Worm (Caenorhabditis elegans) whole organism, L4/young adult: ENCODE data around the gene elo-8.
A peak's percentile ranks its signal among the peaks of the same experiment; 100 is the strongest.
"Not testable (repeated sequence)": the region's sequence is repeated elsewhere in the genome, so short reads cannot be mapped to it uniquely, and the experiment has no call there.

Experiments
- W03F9.2 ChIP-seq: fragments of 150-350 bp; optimal IDR thresholded peaks from 2 replicates; lab custom pipeline; 2014; ENCODE audit warnings: missing biosample characterization, missing genetic modification characterization
- dao-5 ChIP-seq: sonication (generic microtip); optimal IDR thresholded peaks from 2 replicates; lab custom pipeline; 2016; ENCODE audit warnings: missing genotype, missing genetic modification characterization, moderate library complexity, missing compliant biosample characterization
- him-1 ChIP-seq: sonication (generic microtip); optimal IDR thresholded peaks from 2 replicates; lab custom pipeline; 2016; ENCODE audit warnings: missing genotype, missing genetic modification reagents, missing genetic modification characterization, missing compliant biosample characterization

Gene elo-8

ce11 chrIII:11244820-11245219 is 13.0 kb upstream of the elo-8 start, which contains the start of gene rsks-1:
Gene rsks-1, plus strand, starts transcription at chrIII:11245120.
- TF ChIP-seq W03F9.2 (tag; lab: Kevin White, UChicago) (no peak), him-1 (tag; lab: Kevin White, UChicago) (no peak), dao-5 (tag; lab: Kevin White, UChicago) (no peak)

ce11 chrIII:11244338-11244737 is 12.5 kb upstream of the elo-8 start:
- TF ChIP-seq W03F9.2 (tag; lab: Kevin White, UChicago), result no peak
- TF ChIP-seq dao-5 (tag; lab: Kevin White, UChicago), result no peak
- TF ChIP-seq him-1 (tag; lab: Kevin White, UChicago), result no peak

DNA sequence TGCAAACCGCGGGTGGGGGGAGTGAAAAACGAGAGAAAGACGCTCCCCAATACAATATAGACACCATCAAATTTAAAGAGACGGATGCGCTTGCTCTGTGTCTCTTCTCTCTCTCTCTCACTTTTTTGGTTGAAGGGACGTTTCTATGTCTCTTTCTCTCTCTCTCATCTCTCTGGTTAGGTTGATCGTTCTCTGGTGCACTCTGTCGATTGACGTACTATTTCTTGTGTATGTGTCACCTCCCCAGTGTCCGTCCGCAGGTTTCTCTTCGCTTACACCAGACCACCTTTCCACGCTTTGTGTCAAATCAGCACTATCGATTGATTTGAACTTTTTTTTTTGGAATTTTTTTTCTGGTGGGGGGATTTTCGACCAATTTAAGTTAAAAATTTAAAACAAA is 11.6 kb upstream of the elo-8 start:
- peak; percentile 4 for TF ChIP-seq W03F9.2 (tag; lab: Kevin White, UChicago)
- TF ChIP-seq dao-5 (tag; lab: Kevin White, UChicago), result no peak

ce11 chrIII:11241583-11242187 is 9.8 kb upstream of the elo-8 start:
- TF ChIP-seq dao-5 (tag; lab: Kevin White, UChicago), result no peak

DNA sequence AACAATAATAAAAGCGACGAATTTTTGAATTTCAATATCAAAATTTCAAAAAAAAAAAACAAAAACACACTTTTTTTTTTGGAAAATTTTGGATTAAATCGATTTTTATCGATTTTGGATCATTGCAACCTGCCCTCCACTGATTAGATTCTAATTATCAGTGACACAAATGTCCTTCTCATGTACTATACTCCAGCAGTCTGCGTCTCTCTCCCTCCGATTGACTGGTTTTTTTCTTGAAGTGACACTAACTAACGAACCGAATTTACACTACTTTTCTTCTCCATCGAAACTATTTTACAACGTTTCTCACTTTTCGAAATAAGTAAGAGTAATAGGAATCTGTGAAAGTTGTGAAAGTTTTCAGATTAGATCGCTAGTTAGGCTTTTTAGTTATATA is 8.9 kb upstream of the elo-8 start:
- TF ChIP-seq dao-5 (tag; lab: Kevin White, UChicago) (no peak), W03F9.2 (tag; lab: Kevin White, UChicago) (no peak), him-1 (tag; lab: Kevin White, UChicago) (no peak)

DNA sequence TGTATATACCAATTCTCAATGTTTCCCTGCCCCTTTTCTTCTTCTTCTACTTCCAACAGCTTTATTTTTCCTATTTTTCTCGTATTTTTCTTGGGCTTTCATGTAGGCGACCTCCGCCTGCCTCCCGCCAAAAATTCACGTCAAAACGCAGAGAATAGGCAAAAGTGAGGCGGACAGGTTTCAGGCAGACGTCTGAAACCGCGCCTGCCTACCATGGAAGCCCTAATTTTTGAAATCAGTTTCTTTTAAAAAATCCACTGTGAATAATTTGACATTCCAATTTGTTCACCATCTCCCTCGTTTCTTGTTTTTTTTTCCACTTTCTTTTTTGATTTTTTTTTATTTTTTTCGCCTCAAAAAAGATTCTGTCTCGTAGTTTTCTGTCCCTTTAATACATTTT is 6.9 kb upstream of the elo-8 start:
- no peak for TF ChIP-seq him-1 (tag; lab: Kevin White, UChicago)
- TF ChIP-seq dao-5 (tag; lab: Kevin White, UChicago), result no peak

DNA sequence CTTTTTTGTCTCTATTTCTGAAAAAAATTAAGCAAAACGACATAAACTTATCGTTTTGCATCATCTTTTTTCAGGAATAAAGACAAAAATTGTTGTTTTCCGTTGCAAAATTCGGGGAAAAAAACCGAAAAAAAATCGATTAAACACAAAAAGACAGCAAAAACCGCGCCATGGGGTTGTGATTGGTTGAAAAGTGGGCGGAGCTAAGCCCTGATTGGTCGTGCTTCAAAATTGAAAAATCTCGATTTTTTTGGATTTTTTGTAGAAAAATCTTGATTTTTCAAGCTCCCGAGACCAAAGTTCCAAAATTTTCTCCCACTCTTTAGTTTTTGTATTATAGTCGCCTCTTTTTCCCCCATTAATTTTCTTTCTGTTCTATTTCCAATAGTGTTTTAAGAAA is 6.4 kb upstream of the elo-8 start:
- TF ChIP-seq him-1 (tag; lab: Kevin White, UChicago), result no peak
- TF ChIP-seq W03F9.2 (tag; lab: Kevin White, UChicago), result no peak
- TF ChIP-seq dao-5 (tag; lab: Kevin White, UChicago), result no peak

- no peak for TF ChIP-seq W03F9.2 (tag; lab: Kevin White, UChicago)
- TF ChIP-seq dao-5 (tag; lab: Kevin White, UChicago), result no peak
- TF ChIP-seq him-1 (tag; lab: Kevin White, UChicago), result no peak
Measured at ce11 chrIII:11237741-11238140, 5.9 kb upstream of the elo-8 start.

- TF ChIP-seq him-1 (tag; lab: Kevin White, UChicago), result no peak
- no peak for TF ChIP-seq dao-5 (tag; lab: Kevin White, UChicago)
- peak; percentile 41 for TF ChIP-seq W03F9.2 (tag; lab: Kevin White, UChicago)
Measured at ce11 chrIII:11236788-11237187, 4.9 kb upstream of the elo-8 start, which contains the start of the genes Y47D3A.14 and aakb-2. Gene Y47D3A.14, minus strand, starts transcription at chrIII:11236868. Gene aakb-2, plus strand, starts transcription at chrIII:11237143.

ce11 chrIII:11234742-11235141 is 2.9 kb upstream of the elo-8 start, which contains the start of gene Y47D3A.34:
Gene Y47D3A.34, minus strand, starts transcription at chrIII:11234861.
- TF ChIP-seq dao-5 (tag; lab: Kevin White, UChicago) (no peak), W03F9.2 (tag; lab: Kevin White, UChicago) (no peak), him-1 (tag; lab: Kevin White, UChicago) (no peak)

DNA sequence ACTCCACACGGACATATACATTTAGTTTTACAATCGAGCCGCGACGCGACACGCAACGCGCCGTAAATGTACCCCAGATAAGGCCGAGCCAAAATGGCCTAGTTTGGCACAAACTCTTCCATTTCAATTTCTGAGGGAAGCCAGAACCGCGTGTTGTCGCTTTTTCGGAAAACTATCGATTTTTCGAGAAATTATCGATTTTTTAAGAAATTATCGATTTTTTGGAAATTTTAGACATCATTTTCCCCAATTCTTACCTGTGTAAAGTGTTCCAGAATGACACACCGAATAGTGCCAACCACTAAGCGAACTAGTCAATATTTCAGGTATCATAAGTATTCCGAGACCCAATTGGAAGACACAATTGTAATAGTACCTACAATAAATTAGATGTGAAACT is 461 bp downstream of the elo-8 start:
- TF ChIP-seq him-1 (tag; lab: Kevin White, UChicago) (no peak), W03F9.2 (tag; lab: Kevin White, UChicago) (no peak), dao-5 (tag; lab: Kevin White, UChicago) (no peak)

DNA sequence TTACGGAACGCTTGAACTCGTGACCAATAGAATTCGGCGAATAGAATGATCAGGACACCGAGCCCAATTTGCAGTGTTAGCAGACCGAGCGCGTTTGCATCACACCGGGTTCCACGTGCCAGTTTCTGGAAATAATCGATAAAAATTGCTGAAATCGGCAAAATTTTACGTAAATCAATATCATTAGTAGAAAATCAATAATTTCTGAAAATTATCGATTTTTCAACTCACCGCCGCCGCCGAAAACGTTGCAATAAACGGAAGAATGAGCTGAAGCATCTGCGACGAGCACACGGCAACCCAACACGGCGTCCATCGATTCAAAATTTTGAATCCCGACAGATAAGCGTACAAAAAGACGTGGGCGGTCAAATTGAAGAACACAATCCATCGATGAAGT is 1.3 kb downstream of the elo-8 start:
- TF ChIP-seq W03F9.2 (tag; lab: Kevin White, UChicago) (no peak), him-1 (tag; lab: Kevin White, UChicago) (no peak), dao-5 (tag; lab: Kevin White, UChicago) (no peak)

- no peak for TF ChIP-seq dao-5 (tag; lab: Kevin White, UChicago)
- TF ChIP-seq W03F9.2 (tag; lab: Kevin White, UChicago), result no peak
- TF ChIP-seq him-1 (tag; lab: Kevin White, UChicago), result no peak
Measured at ce11 chrIII:11227025-11227424, 4.8 kb downstream of the elo-8 start, which contains the start of gene tbx-37. Gene tbx-37, minus strand, starts transcription at chrIII:11227125.

DNA sequence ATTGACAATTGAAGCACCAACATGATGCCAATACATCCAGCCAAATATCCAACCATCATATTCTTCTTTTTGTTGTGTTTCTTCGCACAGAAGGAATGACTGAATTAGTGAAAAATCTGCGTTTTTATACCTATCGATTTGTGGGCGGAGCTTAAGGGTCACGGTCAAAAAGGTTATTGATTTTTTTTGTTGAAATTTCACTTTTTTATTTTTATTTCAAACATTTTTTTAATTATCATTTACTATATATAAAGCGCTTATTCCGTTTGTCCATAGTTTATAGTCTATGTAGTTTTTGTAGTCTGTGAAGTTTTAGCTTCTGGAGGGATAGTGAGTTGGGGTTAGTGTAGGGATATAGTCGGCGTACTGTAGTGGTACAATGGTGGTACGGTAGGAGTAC is 7.9 kb downstream of the elo-8 start, which contains the start of gene Y47D3A.13:
TSS of gene Y47D3A.13 (minus strand) at position 101 of the 400 bp plus-strand sequence.
- TF ChIP-seq him-1, dao-5, W03F9.2 (tag; lab: Kevin White, UChicago): not testable (repeated sequence)
